Fruit fly (Drosophila melanogaster): ENCODE data around the gene CG42818.
A peak's percentile ranks its signal among the peaks of the same experiment; 100 is the strongest.

Gene CG42818

DNA sequence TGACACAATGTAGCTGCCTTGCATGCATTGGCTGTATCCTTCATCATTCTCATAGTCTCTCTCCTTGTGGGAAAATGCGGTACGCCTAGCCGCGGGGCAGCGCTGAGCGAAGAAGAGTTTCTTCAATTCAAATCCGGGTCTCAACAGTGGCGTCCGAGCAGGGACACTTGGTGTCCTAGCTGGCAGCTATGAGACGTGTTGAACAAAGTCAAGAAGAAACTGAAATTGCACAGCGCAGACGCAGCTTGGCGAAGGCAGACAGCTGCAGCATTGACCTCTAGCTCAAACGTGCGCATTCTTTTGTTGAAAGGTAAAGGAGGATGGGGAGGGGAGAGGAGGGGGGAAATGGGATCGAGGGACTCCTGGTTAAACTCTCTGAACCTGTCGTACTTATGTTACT is 22.0 kb downstream of the CG42818 start (continued):
- TF ChIP-seq CG15479 (GFP tag; optimal IDR thresholded peaks at IDR 0.05) (peak; percentile 11), CG3995 (GFP tag; optimal IDR thresholded peaks at IDR 0.05) (no peak), Doc2 (GFP tag; IDR thresholded peaks at IDR 0.05) (no peak), dan (GFP tag; IDR thresholded peaks at IDR 0.05) (no peak), CG42726 (GFP tag; IDR thresholded peaks at IDR 0.05; ENCODE audit: partially characterized antibody) (no peak), CG18011 (GFP tag; optimal IDR thresholded peaks at IDR 0.05) (peak; percentile 94), CG2120 (GFP tag; optimal IDR thresholded peaks at IDR 0.05) (no peak), shn (GFP tag; optimal IDR thresholded peaks at IDR 0.05) (no peak), CG1832 (GFP tag; optimal IDR thresholded peaks at IDR 0.05) (peak; percentile 15), H2.0 (GFP tag; IDR thresholded peaks at IDR 0.05) (no peak)

DNA sequence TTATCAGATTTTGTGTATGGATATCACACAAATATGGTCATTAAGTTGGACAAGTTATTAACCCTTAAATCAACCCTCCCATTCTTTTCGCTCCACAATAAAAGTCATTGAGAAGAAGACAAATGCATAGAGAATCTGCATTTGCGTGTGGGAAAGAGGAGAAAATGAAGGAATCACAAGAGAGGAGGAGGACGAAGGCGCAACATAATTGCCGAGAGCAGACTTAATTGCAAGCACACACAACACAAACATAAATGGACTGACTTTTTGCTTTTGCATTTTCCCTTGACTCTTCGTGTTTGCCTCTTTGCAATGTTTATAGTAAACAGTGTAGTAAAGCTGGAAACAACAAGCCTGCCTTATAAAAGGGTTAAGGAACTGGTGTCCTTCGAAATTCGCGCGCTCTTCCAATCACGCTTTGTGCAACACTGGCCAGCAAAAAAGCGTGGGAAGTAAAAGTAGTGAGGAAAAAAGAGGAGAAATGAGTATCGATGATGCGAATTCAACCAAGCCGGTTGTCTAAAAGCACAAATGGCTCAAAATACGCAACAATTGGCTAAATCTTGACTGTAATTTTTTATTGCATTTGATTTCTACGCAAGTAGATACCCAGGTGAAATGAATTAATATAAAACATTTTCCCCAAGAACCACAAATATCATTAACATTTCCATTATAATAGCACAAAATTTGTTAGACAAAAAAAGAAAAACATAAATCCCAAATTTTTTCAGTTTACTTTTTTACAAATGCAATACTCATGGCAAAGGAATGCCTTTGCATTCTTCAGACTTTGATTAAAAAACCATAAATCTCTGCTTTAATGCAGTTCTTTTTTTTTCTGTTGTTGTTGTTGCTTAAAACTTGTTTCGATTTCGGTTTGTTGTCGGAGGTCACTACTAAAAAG is 25.7 kb downstream of the CG42818 start:
- peak; percentile 27 for TF ChIP-seq nom (GFP tag; optimal IDR thresholded peaks at IDR 0.05)
- no peak for TF ChIP-seq oc (tag; optimal IDR thresholded peaks at IDR 0.05)
- no peak for TF ChIP-seq CG18764 (GFP tag; optimal IDR thresholded peaks at IDR 0.05)
- TF ChIP-seq CG11456 (GFP tag; IDR thresholded peaks at IDR 0.05) = no peak
- TF ChIP-seq lola (GFP tag; optimal IDR thresholded peaks at IDR 0.05) = no peak
- TF ChIP-seq sens (GFP tag) = peak; percentile 75

DNA sequence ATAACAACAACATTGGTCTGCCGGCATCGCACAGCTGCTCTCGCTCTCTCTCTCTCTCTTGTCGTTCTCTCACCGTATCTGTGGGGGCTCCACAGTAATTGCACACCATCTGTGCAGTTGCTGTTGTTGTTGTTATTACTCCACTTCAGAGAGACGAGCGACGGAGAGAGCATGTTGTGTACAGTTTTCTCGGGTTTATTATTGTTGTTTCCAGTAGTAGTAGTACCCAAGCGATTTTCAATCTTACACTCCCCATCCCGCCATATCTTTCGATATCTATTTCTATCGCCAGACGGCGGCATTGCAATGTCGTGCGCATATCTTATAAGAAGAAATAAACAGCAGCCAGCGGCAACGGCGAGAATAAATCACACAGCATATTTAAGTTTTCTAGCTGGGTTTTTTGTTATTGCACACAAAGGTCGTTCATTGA is 26.4 kb downstream of the CG42818 start:
- TF ChIP-seq CG31365 (tag; optimal IDR thresholded peaks at IDR 0.05) = no peak
- no peak for TF ChIP-seq Dek (tag; optimal IDR thresholded peaks at IDR 0.05)
- no peak for TF ChIP-seq Hand (GFP tag; optimal IDR thresholded peaks at IDR 0.05)
- no peak for TF ChIP-seq CG11247 (GFP tag; IDR thresholded peaks at IDR 0.05)
- TF ChIP-seq CG7987 (GFP tag; optimal IDR thresholded peaks at IDR 0.05) = no peak
- TF ChIP-seq CG11504 (tag; optimal IDR thresholded peaks at IDR 0.05) = peak; percentile 42
- TF ChIP-seq CHES-1-like (GFP tag; optimal IDR thresholded peaks at IDR 0.05) = no peak
- no peak for TF ChIP-seq Usf (GFP tag; optimal IDR thresholded peaks at IDR 0.05)
- TF ChIP-seq Pdp1 (GFP tag; optimal IDR thresholded peaks at IDR 0.05) = no peak
- TF ChIP-seq Bteb2 (GFP tag; optimal IDR thresholded peaks at IDR 0.05) = no peak
- TF ChIP-seq stwl (tag; optimal IDR thresholded peaks at IDR 0.05) = no peak
- TF ChIP-seq Hmr (GFP tag; optimal IDR thresholded peaks at IDR 0.05) = no peak
- no peak for TF ChIP-seq NC2β (GFP tag; optimal IDR thresholded peaks at IDR 0.05)
- TF ChIP-seq lbe (GFP tag; optimal IDR thresholded peaks at IDR 0.05) = peak; percentile 14
- no peak for TF ChIP-seq CG34422 (GFP tag; IDR thresholded peaks at IDR 0.05)
- no peak for TF ChIP-seq maf-S (GFP tag; optimal IDR thresholded peaks at IDR 0.05)
- TF ChIP-seq CG17912 (GFP tag; optimal IDR thresholded peaks at IDR 0.05) = peak; percentile 4
- TF ChIP-seq CG6854 (GFP tag; optimal IDR thresholded peaks at IDR 0.05) = no peak
- no peak for TF ChIP-seq CG10366 (GFP tag; IDR thresholded peaks at IDR 0.05)
- no peak for TF ChIP-seq CG18476 (GFP tag; optimal IDR thresholded peaks at IDR 0.05)
- TF ChIP-seq CG7839 (tag; optimal IDR thresholded peaks at IDR 0.05) = no peak
- no peak for TF ChIP-seq CG3726 (GFP tag; IDR thresholded peaks at IDR 0.05)
- no peak for TF ChIP-seq ase (GFP tag; IDR thresholded peaks at IDR 0.05)
- TF ChIP-seq Fer1 (GFP tag; optimal IDR thresholded peaks at IDR 0.05) = peak; percentile 12
- no peak for TF ChIP-seq MBD-R2 (GFP tag; IDR thresholded peaks at IDR 0.05)
- no peak for TF ChIP-seq lmd (GFP tag; IDR thresholded peaks at IDR 0.05)
- peak; percentile 3 for TF ChIP-seq CG10543 (GFP tag; optimal IDR thresholded peaks at IDR 0.05)
- TF ChIP-seq tx (GFP tag; optimal IDR thresholded peaks at IDR 0.05) = no peak
- peak in 1 of 2 experiments; percentile 11 for TF ChIP-seq Hr78 (GFP tag; optimal IDR thresholded peaks at IDR 0.05)
- no peak for TF ChIP-seq dpn (GFP tag; optimal IDR thresholded peaks at IDR 0.05)
- TF ChIP-seq aop (GFP tag; IDR thresholded peaks at IDR 0.05) = no peak
